Worm (Caenorhabditis elegans) whole organism, L1 larva: ENCODE data around the gene zip-12.
A peak's percentile ranks its signal among the peaks of the same experiment; 100 is the strongest.

ENCODE experiments used
- C04F5.9 ChIP-seq: sonication (generic microtip); optimal IDR thresholded peaks from 2 replicates; lab custom pipeline; 2016; ENCODE audit warnings: missing genetic modification characterization, missing compliant biosample characterization
- C16A3.4 ChIP-seq: fragments of 150-350 bp; optimal IDR thresholded peaks from 2 replicates; lab custom pipeline; 2014; ENCODE audit warnings: missing biosample characterization, missing genetic modification characterization
- C34B4.2 ChIP-seq: sonication (generic microtip); optimal IDR thresholded peaks from 2 replicates; lab custom pipeline; 2017; ENCODE audit warnings: mild to moderate bottlenecking, missing genetic modification characterization, missing compliant biosample characterization
- aha-1 ChIP-seq: fragments of 150-350 bp; optimal IDR thresholded peaks from 2 replicates; lab custom pipeline; 2014; ENCODE audit warnings: missing biosample characterization, missing genetic modification characterization
- aly-2 ChIP-seq: fragments of 150-350 bp; optimal IDR thresholded peaks from 2 replicates; lab custom pipeline; 2014; ENCODE audit warnings: missing biosample characterization, missing genetic modification characterization
- blmp-1 ChIP-seq: fragments of 150-350 bp; optimal IDR thresholded peaks from 2 replicates; lab custom pipeline; 2014; ENCODE audit warnings: missing biosample characterization, missing genetic modification characterization
- ceh-63 ChIP-seq: fragments of 200-800 bp; sonication (Bioruptor generic); optimal IDR thresholded peaks from 2 replicates; lab custom pipeline; 2018; ENCODE audit warnings: mild to moderate bottlenecking, missing genetic modification characterization, missing compliant biosample characterization
- ceh-82 ChIP-seq, 3 experiments: fragments of 150-350 bp in 1 of 3; sonication (generic microtip) in 2 of 3; optimal IDR thresholded peaks; 2 replicates each; lab custom pipeline; 2014 to 2017; ENCODE audit warnings: missing biosample characterization in 3 of 3, missing genetic modification characterization in 3 of 3
- ceh-88 ChIP-seq: fragments of 200-800 bp; sonication (Bioruptor generic); IDR thresholded peaks from 2 replicates; pipeline ENCODE4 v1.3.6; 2022; ENCODE audit warnings: missing genetic modification characterization, missing compliant biosample characterization
- ceh-90 ChIP-seq: sonication (generic microtip); optimal IDR thresholded peaks from 2 replicates; lab custom pipeline; 2016; ENCODE audit warnings: missing genetic modification characterization, missing compliant biosample characterization
- ces-1 ChIP-seq: fragments of 150-350 bp; optimal IDR thresholded peaks from 2 replicates; lab custom pipeline; 2014; ENCODE audit warnings: missing biosample characterization, missing genetic modification reagents, missing genetic modification characterization
- dpl-1 ChIP-seq, 3 experiments: fragments of 150-350 bp in 2 of 3; sonication (generic microtip) in 1 of 3; optimal IDR thresholded peaks; 2 replicates each; lab custom pipeline; 2014 to 2017; ENCODE audit warnings: missing biosample characterization in 3 of 3, missing genetic modification characterization in 3 of 3, missing genetic modification reagents in 3 of 3
- dsc-1 ChIP-seq: sonication (generic microtip); optimal IDR thresholded peaks from 2 replicates; lab custom pipeline; 2016; ENCODE audit warnings: mild to moderate bottlenecking, missing genetic modification characterization, missing compliant biosample characterization
- efl-1 ChIP-seq, 4 experiments: fragments of 150-350 bp; optimal IDR thresholded peaks in 3 of 4; peaks in 1 of 4; 1 replicate in 1 of 4; 2 replicates in 3 of 4; lab custom pipeline; 2014; ENCODE audit warnings: missing biosample characterization in 2 of 4, missing genetic modification characterization in 2 of 4, missing genetic modification reagents in 2 of 4
- elt-3 ChIP-seq, 6 experiments: fragments of 150-350 bp in 1 of 6; sonication (generic microtip); optimal IDR thresholded peaks; 2 replicates each; lab custom pipeline; 2017 to 2018; ENCODE audit warnings: missing biosample characterization in 6 of 6, missing genetic modification characterization in 6 of 6, inconsistent platforms in 1 of 6
- ets-5 ChIP-seq: fragments of 200-800 bp; sonication (Bioruptor generic); IDR thresholded peaks from 2 replicates; pipeline ENCODE4 v1.3.6; 2022; ENCODE audit warnings: missing genetic modification characterization, missing compliant biosample characterization
- fkh-4 ChIP-seq: sonication (generic microtip); optimal IDR thresholded peaks from 2 replicates; lab custom pipeline; 2016; ENCODE audit warnings: missing compliant biosample characterization, missing genetic modification characterization, borderline replicate concordance
- grh-1 ChIP-seq: fragments of 200-800 bp; sonication (Bioruptor generic); IDR thresholded peaks from 2 replicates; pipeline ENCODE4 v1.3.6; 2022; ENCODE audit warnings: missing genetic modification reagents, missing genetic modification characterization, missing compliant biosample characterization
- hlh-17 ChIP-seq: fragments of 200-800 bp; sonication (Bioruptor generic); optimal IDR thresholded peaks from 2 replicates; lab custom pipeline; 2018; ENCODE audit warnings: missing genetic modification characterization, mild to moderate bottlenecking, missing compliant biosample characterization, moderate library complexity, borderline replicate concordance
- irx-1 ChIP-seq: sonication (generic microtip); optimal IDR thresholded peaks from 2 replicates; lab custom pipeline; 2016; ENCODE audit warnings: missing genetic modification characterization, missing compliant biosample characterization
- jun-1 ChIP-seq: fragments of 150-350 bp; optimal IDR thresholded peaks from 2 replicates; lab custom pipeline; 2014; ENCODE audit warnings: missing biosample characterization, missing genetic modification reagents, missing genetic modification characterization
- lin-14 ChIP-seq: fragments of 200-800 bp; sonication (Bioruptor generic); optimal IDR thresholded peaks from 2 replicates; lab custom pipeline; 2018; ENCODE audit warnings: mild to moderate bottlenecking, missing genetic modification characterization, moderate library complexity, missing compliant biosample characterization
- lin-35 ChIP-seq, 2 experiments: fragments of 150-350 bp; optimal IDR thresholded peaks; 2 replicates each; lab custom pipeline; 2014; ENCODE audit warnings: missing biosample characterization in 2 of 2, missing genetic modification characterization in 2 of 2, missing genetic modification reagents in 2 of 2
- lin-39 ChIP-seq: fragments of 150-350 bp; optimal IDR thresholded peaks from 2 replicates; lab custom pipeline; 2014; ENCODE audit warnings: missing biosample characterization, missing genetic modification reagents, missing genetic modification characterization
- lir-3 ChIP-seq: sonication (generic microtip); optimal IDR thresholded peaks from 2 replicates; lab custom pipeline; 2016; ENCODE audit warnings: mild to moderate bottlenecking, missing genetic modification characterization, moderate library complexity, missing compliant biosample characterization; ENCODE audit not compliant: poor library complexity
- lsy-2 ChIP-seq, 2 experiments: fragments of 150-350 bp; optimal IDR thresholded peaks; 2 replicates each; lab custom pipeline; 2014; ENCODE audit warnings: missing biosample characterization in 2 of 2, missing genetic modification characterization in 2 of 2
- mdl-1 ChIP-seq, 2 experiments: fragments of 150-350 bp; optimal IDR thresholded peaks; 2 replicates each; lab custom pipeline; 2014 to 2017; ENCODE audit warnings: missing biosample characterization in 2 of 2, missing genetic modification characterization in 2 of 2, inconsistent platforms in 1 of 2
- mep-1 ChIP-seq: fragments of 150-350 bp; optimal IDR thresholded peaks from 2 replicates; lab custom pipeline; 2014; ENCODE audit warnings: missing biosample characterization, missing genetic modification characterization
- nhr-11 ChIP-seq: fragments of 150-350 bp; optimal IDR thresholded peaks from 2 replicates; lab custom pipeline; 2014; ENCODE audit warnings: missing biosample characterization, missing genetic modification characterization
- nhr-12 ChIP-seq: sonication (generic microtip); optimal IDR thresholded peaks from 2 replicates; lab custom pipeline; 2017; ENCODE audit warnings: missing biosample characterization, missing genetic modification characterization
- nhr-237 ChIP-seq: fragments of 150-350 bp; optimal IDR thresholded peaks from 2 replicates; lab custom pipeline; 2014; ENCODE audit warnings: missing biosample characterization, missing genetic modification characterization
- nhr-28 ChIP-seq: fragments of 150-350 bp; optimal IDR thresholded peaks from 2 replicates; lab custom pipeline; 2014; ENCODE audit warnings: missing biosample characterization, missing genetic modification characterization
- nhr-47 ChIP-seq: sonication (generic microtip); optimal IDR thresholded peaks from 2 replicates; lab custom pipeline; 2016; ENCODE audit warnings: mild to moderate bottlenecking, missing genetic modification characterization, moderate library complexity, missing compliant biosample characterization
- nhr-71 ChIP-seq: sonication (generic microtip); optimal IDR thresholded peaks from 2 replicates; lab custom pipeline; 2016; ENCODE audit warnings: mild to moderate bottlenecking, missing genetic modification characterization, moderate library complexity, missing compliant biosample characterization
- nhr-76 ChIP-seq: sonication (generic microtip); optimal IDR thresholded peaks from 2 replicates; lab custom pipeline; 2017; ENCODE audit warnings: missing biosample characterization, missing genetic modification characterization
- nhr-77 ChIP-seq: fragments of 150-350 bp; optimal IDR thresholded peaks from 2 replicates; lab custom pipeline; 2014; ENCODE audit warnings: missing biosample characterization, missing genetic modification characterization
- nhr-85 ChIP-seq: sonication (generic microtip); peaks from one replicate; lab custom pipeline; 2016; ENCODE audit warnings: missing genetic modification characterization, inconsistent platforms, missing compliant biosample characterization
- pag-3 ChIP-seq: sonication (generic microtip); optimal IDR thresholded peaks from 2 replicates; lab custom pipeline; 2017; ENCODE audit warnings: missing genetic modification characterization, mild to moderate bottlenecking, missing compliant biosample characterization, antibody characterized with exemption, borderline replicate concordance; ENCODE audit not compliant: insufficient read depth
- pax-3 ChIP-seq: fragments of 200-800 bp; sonication (Bioruptor generic); optimal IDR thresholded peaks from 2 replicates; lab custom pipeline; 2018; ENCODE audit warnings: mild to moderate bottlenecking, missing genetic modification characterization, moderate library complexity, missing compliant biosample characterization
- pqm-1 ChIP-seq: sonication (generic microtip); optimal IDR thresholded peaks from 3 replicates; lab custom pipeline; 2017; ENCODE audit warnings: missing biosample characterization, missing genetic modification characterization
- rnt-1 ChIP-seq: sonication (generic microtip); optimal IDR thresholded peaks from 2 replicates; lab custom pipeline; 2016; ENCODE audit warnings: mild to moderate bottlenecking, missing genetic modification characterization, moderate library complexity, missing compliant biosample characterization
- snu-23 ChIP-seq: sonication (generic microtip); optimal IDR thresholded peaks from 2 replicates; lab custom pipeline; 2016; ENCODE audit warnings: missing genetic modification characterization, missing compliant biosample characterization
- sup-37 ChIP-seq: fragments of 200-800 bp; sonication (Bioruptor generic); optimal IDR thresholded peaks from 2 replicates; lab custom pipeline; 2018; ENCODE audit warnings: mild to moderate bottlenecking, missing genetic modification characterization, missing compliant biosample characterization
- swsn-7 ChIP-seq: sonication (generic microtip); optimal IDR thresholded peaks from 2 replicates; lab custom pipeline; 2016; ENCODE audit warnings: missing genetic modification characterization, missing compliant biosample characterization
- tlp-1 ChIP-seq: fragments of 150-350 bp; optimal IDR thresholded peaks from 2 replicates; lab custom pipeline; 2014; ENCODE audit warnings: missing biosample characterization, missing genetic modification characterization
- unc-130 ChIP-seq: fragments of 150-350 bp; optimal IDR thresholded peaks from 2 replicates; lab custom pipeline; 2017; ENCODE audit warnings: missing biosample characterization, missing genetic modification characterization, inconsistent platforms
- unc-30 ChIP-seq: sonication (generic microtip); optimal IDR thresholded peaks from 2 replicates; lab custom pipeline; 2017; ENCODE audit warnings: missing biosample characterization, missing genetic modification characterization
- unc-86 ChIP-seq: sonication (generic microtip); optimal IDR thresholded peaks from 2 replicates; lab custom pipeline; 2016; ENCODE audit warnings: missing genetic modification characterization, missing compliant biosample characterization
- vab-15 ChIP-seq: sonication (generic microtip); optimal IDR thresholded peaks from 2 replicates; lab custom pipeline; 2017; ENCODE audit warnings: missing genotype, mild to moderate bottlenecking, missing genetic modification characterization, missing compliant biosample characterization
- xbp-1 ChIP-seq: sonication (generic microtip); optimal IDR thresholded peaks from 2 replicates; lab custom pipeline; 2016; ENCODE audit warnings: missing genetic modification characterization, missing compliant biosample characterization
- zip-4 ChIP-seq: fragments of 200-800 bp; sonication (Bioruptor generic); optimal IDR thresholded peaks from 2 replicates; lab custom pipeline; 2018; ENCODE audit warnings: mild to moderate bottlenecking, missing genetic modification characterization, moderate library complexity, missing compliant biosample characterization
- ztf-4 ChIP-seq: fragments of 150-350 bp; optimal IDR thresholded peaks from 2 replicates; lab custom pipeline; 2014; ENCODE audit warnings: missing biosample characterization, missing genetic modification characterization

Gene zip-12

ce11 chrIII:12351301-12351700 is 23.6 kb downstream of the zip-12 start, which contains the start of the genes pph-4.1 and Y75B8A.31:
Gene pph-4.1 (minus strand): TSS chrIII:12351336.
Gene Y75B8A.31 (plus strand): TSS chrIII:12351642.
- TF ChIP-seq nhr-77 (tag; lab: Kevin White, UChicago) (peak; percentile 19), hlh-17 (GFP tag; lab: Kevin White, UChicago) (no peak), nhr-237 (tag; lab: Kevin White, UChicago) (no peak), nhr-85 (tag; lab: Kevin White, UChicago) (peak; percentile 94), blmp-1 (tag; lab: Kevin White, UChicago) (peak; percentile 73), mep-1 (peak; percentile 92), efl-1 (optimal IDR thresholded peaks at IDR 0.05; lab: Kevin White, UChicago) (peak; percentile 80 to 83), efl-1 (GFP tag; optimal IDR thresholded peaks at IDR 0.05 in 1 of 2; lab: Kevin White, UChicago) (peak; percentile 79 to 97), unc-86 (tag; lab: Kevin White, UChicago) (peak; percentile 78), lsy-2 (tag; optimal IDR thresholded peaks at IDR 0.05; lab: Kevin White, UChicago) (peak; percentile 86 to 89), pqm-1 (no peak), grh-1 (GFP tag; lab: Robert Waterston, UW) (peak; percentile 46; the same call in 1 of the 2 replicates), irx-1 (tag; lab: Kevin White, UChicago) (peak; percentile 88), ceh-88 (GFP tag; lab: Robert Waterston, UW) (0 out of 2 replicates have a peak, but pooled peaks have one; percentile 14), xbp-1 (tag; lab: Kevin White, UChicago) (peak; percentile 89), dsc-1 (tag; lab: Kevin White, UChicago) (peak; percentile 91), snu-23 (peak; percentile 92), ceh-82 (tag; optimal IDR thresholded peaks at IDR 0.05; lab: Kevin White, UChicago) (peak; percentile 80 to 89 (median 88)), ets-5 (GFP tag; lab: Robert Waterston, UW) (no peak), elt-3 (tag; optimal IDR thresholded peaks at IDR 0.05; lab: Kevin White, UChicago) (peak in 1 of 6 experiments; percentile 72), ces-1 (no peak), C34B4.2 (tag; lab: Kevin White, UChicago) (no peak), nhr-71 (peak; percentile 95), unc-30 (tag; lab: Kevin White, UChicago) (no peak), tlp-1 (tag; lab: Kevin White, UChicago) (no peak), C04F5.9 (peak; percentile 73), jun-1 (peak; percentile 51), nhr-47 (tag; lab: Kevin White, UChicago) (peak; percentile 91), fkh-4 (tag; lab: Kevin White, UChicago) (peak; percentile 83), vab-15 (tag; lab: Kevin White, UChicago) (peak; percentile 44), rnt-1 (tag; lab: Kevin White, UChicago) (peak; percentile 98), aha-1 (tag; lab: Kevin White, UChicago) (no peak), nhr-76 (tag; lab: Kevin White, UChicago) (no peak), swsn-7 (tag; lab: Kevin White, UChicago) (peak; percentile 84), nhr-28 (no peak), lin-39 (tag; lab: Kevin White, UChicago) (peak; percentile 69), lin-14 (GFP tag; lab: Kevin White, UChicago) (no peak), lin-35 (GFP tag; optimal IDR thresholded peaks at IDR 0.05; lab: Kevin White, UChicago) (peak; percentile 78 to 80), pag-3 (tag; lab: Kevin White, UChicago) (no peak), C16A3.4 (peak; percentile 55), ceh-63 (GFP tag; lab: Kevin White, UChicago) (no peak), lir-3 (tag; lab: Kevin White, UChicago) (no peak), mdl-1 (tag; optimal IDR thresholded peaks at IDR 0.05; lab: Kevin White, UChicago) (peak in 1 of 2 experiments; percentile 64), nhr-11 (tag; lab: Kevin White, UChicago) (peak; percentile 39), aly-2 (tag; lab: Kevin White, UChicago) (no peak), zip-4 (peak; percentile 1), ztf-4 (tag; lab: Kevin White, UChicago) (no peak), unc-130 (peak; percentile 91), pax-3 (tag; lab: Kevin White, UChicago) (peak; percentile 87), nhr-12 (tag; lab: Kevin White, UChicago) (no peak), ceh-90 (tag; lab: Kevin White, UChicago) (peak; percentile 92), dpl-1 (GFP tag; optimal IDR thresholded peaks at IDR 0.05; lab: Kevin White, UChicago) (peak; percentile 73 to 83 (median 75)), sup-37 (GFP tag; lab: Kevin White, UChicago) (peak; percentile 60)
